Fruit fly (Drosophila melanogaster) whole organism: ENCODE data around the gene CG13634.

ENCODE experiments used
- Dll ChIP-seq: fragments of >200 bp; optimal IDR thresholded peaks from 2 replicates; lab custom pipeline; 2017
- pan ChIP-seq: fragments of >200 bp; optimal IDR thresholded peaks from 2 replicates; lab custom pipeline; 2017
- psq ChIP-seq: fragments of >200 bp; optimal IDR thresholded peaks from 2 replicates; lab custom pipeline; 2017
- usp ChIP-seq: fragments of >200 bp; optimal IDR thresholded peaks from 2 replicates; lab custom pipeline; 2017; ENCODE audit warnings: missing biosample characterization, missing genetic modification characterization, mixed read lengths

dm6 chr3R:24825548-24825947, 35.6 kb upstream of the CG13634 start, which contains the start of gene niki:
- TF ChIP-seq psq (lab: Kevin White, UChicago) = no peak
- no peak for TF ChIP-seq Dll (lab: Kevin White, UChicago)
- no peak for TF ChIP-seq usp (GFP tag; lab: Kevin White, UChicago)
- no peak for TF ChIP-seq pan (lab: Kevin White, UChicago)
